Worm (Caenorhabditis elegans) whole organism, L3 larva: Measurements from ENCODE around the gene srw-95.

Experiments used
- R02D3.7 ChIP-seq: fragments of 150-350 bp; optimal IDR thresholded peaks from 2 replicates; lab custom pipeline; 2014; ENCODE audit warnings: missing biosample characterization, missing genetic modification characterization
- aly-2 ChIP-seq: fragments of 150-350 bp; optimal IDR thresholded peaks from 2 replicates; lab custom pipeline; 2014; ENCODE audit warnings: missing biosample characterization, missing genetic modification characterization
- ama-1 ChIP-seq: fragments of 150-350 bp; optimal IDR thresholded peaks from 2 replicates; lab custom pipeline; 2018
- ceh-16 ChIP-seq: sonication (generic microtip); optimal IDR thresholded peaks from 2 replicates; lab custom pipeline; 2017; ENCODE audit warnings: missing biosample characterization, missing genetic modification characterization
- ceh-28 ChIP-seq: fragments of 150-350 bp; optimal IDR thresholded peaks from 2 replicates; lab custom pipeline; 2014; ENCODE audit warnings: missing biosample characterization, missing genetic modification reagents, missing genetic modification characterization
- ceh-82 ChIP-seq: fragments of 150-350 bp; optimal IDR thresholded peaks from 2 replicates; lab custom pipeline; 2014; ENCODE audit warnings: missing biosample characterization, missing genetic modification characterization
- ceh-9 ChIP-seq: sonication (generic microtip); optimal IDR thresholded peaks from 2 replicates; lab custom pipeline; 2018; ENCODE audit warnings: missing biosample characterization, missing genetic modification characterization
- egl-5 ChIP-seq: fragments of 150-350 bp; optimal IDR thresholded peaks from 2 replicates; lab custom pipeline; 2017; ENCODE audit warnings: missing biosample characterization, missing genetic modification reagents, missing genetic modification characterization, inconsistent platforms
- elt-1 ChIP-seq: fragments of 150-350 bp; optimal IDR thresholded peaks from 2 replicates; lab custom pipeline; 2014; ENCODE audit warnings: missing biosample characterization, missing genetic modification characterization
- elt-2 ChIP-seq: sonication (generic microtip); optimal IDR thresholded peaks from 2 replicates; lab custom pipeline; 2016; ENCODE audit warnings: missing genetic modification reagents, mild to moderate bottlenecking, missing genetic modification characterization, missing compliant biosample characterization
- eor-1 ChIP-seq, 2 experiments: fragments of 150-350 bp; optimal IDR thresholded peaks; 2 replicates each; lab custom pipeline; 2014 to 2018; ENCODE audit warnings: missing biosample characterization in 2 of 2, missing genetic modification characterization in 2 of 2
- fkh-10 ChIP-seq: sonication (generic microtip); optimal IDR thresholded peaks from 2 replicates; lab custom pipeline; 2017; ENCODE audit warnings: missing biosample characterization, missing genetic modification reagents, missing genetic modification characterization
- fkh-2 ChIP-seq: fragments of 150-350 bp; optimal IDR thresholded peaks from 2 replicates; lab custom pipeline; 2014; ENCODE audit warnings: missing biosample characterization, missing genetic modification reagents, missing genetic modification characterization
- fos-1 ChIP-seq: fragments of 150-350 bp; optimal IDR thresholded peaks from 2 replicates; lab custom pipeline; 2014; ENCODE audit warnings: missing biosample characterization, missing genetic modification characterization
- hmg-11 ChIP-seq: sonication (generic microtip); optimal IDR thresholded peaks from 2 replicates; lab custom pipeline; 2016; ENCODE audit warnings: missing genetic modification characterization, missing compliant biosample characterization
- jun-1 ChIP-seq: fragments of 150-350 bp; optimal IDR thresholded peaks from 2 replicates; lab custom pipeline; 2014; ENCODE audit warnings: missing biosample characterization, missing genetic modification reagents, missing genetic modification characterization
- lin-15B ChIP-seq: fragments of 150-350 bp; optimal IDR thresholded peaks from 2 replicates; lab custom pipeline; 2014; ENCODE audit warnings: missing biosample characterization, missing genetic modification characterization
- lsy-12 ChIP-seq: sonication (generic microtip); optimal IDR thresholded peaks from 2 replicates; lab custom pipeline; 2016; ENCODE audit warnings: mild to moderate bottlenecking, missing genetic modification characterization, missing compliant biosample characterization
- mdl-1 ChIP-seq: fragments of 150-350 bp; optimal IDR thresholded peaks from 2 replicates; lab custom pipeline; 2014; ENCODE audit warnings: missing biosample characterization, missing genetic modification characterization
- mml-1 ChIP-seq: fragments of 150-350 bp; sonication (generic microtip); optimal IDR thresholded peaks from 3 replicates; lab custom pipeline; 2014; ENCODE audit warnings: missing biosample characterization, missing genetic modification characterization
- nfya-1 ChIP-seq: sonication (generic microtip); optimal IDR thresholded peaks from 2 replicates; lab custom pipeline; 2017; ENCODE audit warnings: missing genetic modification characterization, mild to moderate bottlenecking, missing compliant biosample characterization, antibody characterized with exemption, moderate library complexity; ENCODE audit not compliant: insufficient read depth
- nhr-11 ChIP-seq: fragments of 150-350 bp; optimal IDR thresholded peaks from 2 replicates; lab custom pipeline; 2014; ENCODE audit warnings: missing biosample characterization, missing genetic modification characterization
- nhr-12 ChIP-seq: fragments of 150-350 bp; optimal IDR thresholded peaks from 2 replicates; lab custom pipeline; 2014; ENCODE audit warnings: missing biosample characterization, missing genetic modification characterization
- nhr-23 ChIP-seq: fragments of 150-350 bp; optimal IDR thresholded peaks from 2 replicates; lab custom pipeline; 2014; ENCODE audit warnings: missing biosample characterization, missing genetic modification reagents, missing genetic modification characterization
- nhr-237 ChIP-seq: fragments of 150-350 bp; optimal IDR thresholded peaks from 2 replicates; lab custom pipeline; 2014; ENCODE audit warnings: missing biosample characterization, missing genetic modification characterization
- nhr-25 ChIP-seq: sonication (generic microtip); optimal IDR thresholded peaks from 2 replicates; lab custom pipeline; 2017; ENCODE audit warnings: missing biosample characterization, missing genetic modification characterization
- nhr-43 ChIP-seq: sonication (generic microtip); optimal IDR thresholded peaks from 2 replicates; lab custom pipeline; 2016; ENCODE audit warnings: mild to moderate bottlenecking, missing genetic modification characterization, missing compliant biosample characterization; ENCODE audit not compliant: poor library complexity, severe bottlenecking
- nhr-67 ChIP-seq: fragments of 150-350 bp; optimal IDR thresholded peaks from 2 replicates; lab custom pipeline; 2014; ENCODE audit warnings: missing biosample characterization, missing genetic modification characterization
- pha-4 ChIP-seq: fragments of 150-350 bp; optimal IDR thresholded peaks from 2 replicates; lab custom pipeline; 2014; ENCODE audit warnings: missing biosample characterization, missing genetic modification reagents, missing genetic modification characterization
- pqm-1 ChIP-seq: fragments of 150-350 bp; optimal IDR thresholded peaks from 2 replicates; lab custom pipeline; 2017; ENCODE audit warnings: missing biosample characterization, missing genetic modification characterization, inconsistent platforms
- sea-2 ChIP-seq: fragments of 150-350 bp; sonication (generic microtip); optimal IDR thresholded peaks from 4 replicates; lab custom pipeline; 2014; ENCODE audit warnings: missing biosample characterization, missing genetic modification reagents, missing genetic modification characterization
- skn-1 ChIP-seq: fragments of 150-350 bp; optimal IDR thresholded peaks from 2 replicates; lab custom pipeline; 2014; ENCODE audit warnings: missing biosample characterization, missing genetic modification characterization
- tbx-2 ChIP-seq: sonication (generic microtip); optimal IDR thresholded peaks from 2 replicates; lab custom pipeline; 2016; ENCODE audit warnings: mild to moderate bottlenecking, missing genetic modification characterization, missing compliant biosample characterization
- unc-62 ChIP-seq: fragments of 150-350 bp; sonication (generic microtip); optimal IDR thresholded peaks from 4 replicates; lab custom pipeline; 2014; ENCODE audit warnings: missing biosample characterization, missing genetic modification reagents, missing genetic modification characterization
- ztf-11 ChIP-seq: fragments of 150-350 bp; optimal IDR thresholded peaks from 2 replicates; lab custom pipeline; 2014; ENCODE audit warnings: missing biosample characterization, missing genetic modification characterization

srw-95 gene

DNA sequence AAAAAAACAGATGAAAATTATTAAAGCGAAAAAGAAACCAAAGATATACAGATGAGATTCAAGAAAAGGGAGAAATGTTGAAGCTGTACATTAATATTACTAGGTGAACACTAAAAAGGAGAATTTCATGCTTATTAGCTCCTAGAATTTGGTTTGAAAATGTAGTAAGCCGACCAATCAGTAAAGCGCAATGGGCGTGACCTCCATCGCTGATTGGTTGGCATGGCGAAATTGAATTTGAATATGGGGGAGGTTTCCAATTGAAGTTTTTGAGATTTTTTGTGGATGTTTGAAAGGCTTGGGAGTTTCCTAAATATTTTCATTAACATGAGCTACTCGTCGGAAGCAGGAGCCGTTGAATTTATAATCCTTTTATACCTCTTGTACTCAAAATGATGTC lies 35.4 kb upstream of the srw-95 start:
- peak; percentile 94 for TF ChIP-seq nfya-1
- no peak for TF ChIP-seq mml-1 (tag; lab: Kevin White, UChicago)
- no peak for TF ChIP-seq lsy-12 (tag; lab: Kevin White, UChicago)

DNA sequence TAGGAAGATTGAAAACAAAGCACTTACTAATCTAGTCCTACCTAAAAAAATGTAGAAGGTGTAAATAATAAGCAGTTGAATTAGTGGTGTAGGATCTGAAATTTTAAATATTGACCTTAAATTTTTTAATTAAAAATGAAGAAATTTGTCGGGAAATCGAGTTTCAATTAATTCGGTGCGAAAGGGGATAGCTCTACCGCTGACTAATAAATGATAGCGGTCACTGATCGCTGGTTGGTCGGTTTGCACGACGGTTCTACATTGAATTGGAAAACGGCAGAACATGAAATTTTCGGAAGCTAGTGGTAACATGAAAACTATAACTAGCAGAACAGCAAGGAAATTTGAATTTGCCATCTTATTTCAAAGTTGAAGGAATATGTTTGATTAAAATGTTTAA lies 31.7 kb upstream of the srw-95 start, which contains the start of gene set-15:
TSS of gene set-15 (minus strand) at position 101 of the 400 bp plus-strand sequence.
- no peak for TF ChIP-seq nhr-43 (tag; lab: Kevin White, UChicago)
- no peak for TF ChIP-seq nfya-1
- TF ChIP-seq, all 47 proteins: peak for 0

DNA sequence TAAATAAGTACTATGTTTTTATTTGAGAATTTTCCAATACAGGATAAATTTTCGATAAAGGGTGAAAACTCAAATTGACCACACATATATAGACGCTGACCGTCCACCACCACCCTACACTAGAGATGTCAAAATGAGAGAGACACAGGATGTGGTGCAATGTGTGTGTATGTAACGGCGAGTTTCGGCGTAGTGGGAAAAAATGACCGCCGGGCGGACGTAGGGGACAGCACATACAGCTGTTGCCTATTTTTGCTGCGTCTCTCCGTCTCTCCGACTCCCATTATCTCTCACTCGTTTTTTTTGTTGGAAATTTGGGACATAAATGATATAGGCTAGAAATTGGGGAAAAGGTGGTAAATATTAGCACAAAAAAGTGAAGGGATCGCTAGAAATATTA lies 30.8 kb upstream of the srw-95 start:
- TF ChIP-seq ceh-82 (no peak), hmg-11 (peak; percentile 76), nhr-43 (tag; lab: Kevin White, UChicago) (no peak), nfya-1 (peak; percentile 28), mdl-1 (tag; lab: Kevin White, UChicago) (no peak)

DNA sequence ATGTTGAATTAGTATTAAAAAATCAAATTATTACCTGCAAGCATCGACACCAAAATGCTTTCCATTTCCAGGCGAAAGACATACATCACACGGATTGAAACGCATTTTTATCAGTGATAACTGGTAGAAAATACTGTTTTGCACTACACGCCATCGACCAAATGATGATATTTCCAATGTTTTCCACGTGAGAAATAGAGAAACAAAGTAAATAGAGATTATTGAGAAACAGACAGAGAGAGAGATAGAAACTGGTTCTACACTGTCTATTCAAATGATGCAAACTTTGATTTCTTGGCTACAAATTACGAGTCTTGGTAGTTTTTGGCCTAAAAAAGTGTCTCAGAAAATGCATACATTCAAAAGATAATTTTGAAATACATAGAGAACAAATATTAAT lies 23.5 kb upstream of the srw-95 start, which contains the start of gene nhr-104:
TSS of gene nhr-104 (minus strand) at position 361 of the 400 bp plus-strand sequence.
- no peak for TF ChIP-seq fkh-10 (GFP tag; lab: Kevin White, UChicago)
- TF ChIP-seq nhr-12 (tag; lab: Kevin White, UChicago), result no peak
- no peak for TF ChIP-seq sea-2 (GFP tag; lab: Kevin White, UChicago)
- TF ChIP-seq R02D3.7 (tag; lab: Kevin White, UChicago), result no peak
- no peak for TF ChIP-seq mml-1 (tag; lab: Kevin White, UChicago)
- TF ChIP-seq jun-1 (tag; lab: Kevin White, UChicago), result peak; percentile 39
- TF ChIP-seq nhr-67 (tag; lab: Kevin White, UChicago), result no peak
- TF ChIP-seq nhr-23, result peak; percentile 69
- no peak for TF ChIP-seq lin-15B
- peak; percentile 16 for TF ChIP-seq nfya-1
- peak; percentile 59 for TF ChIP-seq nhr-25 (tag; lab: Kevin White, UChicago)
- no peak for TF ChIP-seq tbx-2 (tag; lab: Kevin White, UChicago)
- TF ChIP-seq fkh-2 (tag; lab: Kevin White, UChicago), result no peak
- TF ChIP-seq egl-5, result no peak
- TF ChIP-seq pqm-1 (tag; lab: Kevin White, UChicago), result peak; percentile 67
- TF ChIP-seq pha-4 (tag; lab: Kevin White, UChicago), result peak; percentile 94
- no peak for TF ChIP-seq ama-1
- TF ChIP-seq nhr-43 (tag; lab: Kevin White, UChicago), result peak; percentile 36
- peak; percentile 63 for TF ChIP-seq elt-2 (tag; lab: Kevin White, UChicago)
- TF ChIP-seq ceh-16, result no peak
- TF ChIP-seq ztf-11 (tag; lab: Kevin White, UChicago), result no peak
- no peak for TF ChIP-seq ceh-9 (tag; lab: Kevin White, UChicago)
- no peak for TF ChIP-seq fos-1 (tag; lab: Kevin White, UChicago)
- TF ChIP-seq nhr-237, result no peak
- no peak for TF ChIP-seq lsy-12 (tag; lab: Kevin White, UChicago)
- TF ChIP-seq nhr-11 (tag; lab: Kevin White, UChicago), result no peak
- peak; percentile 66 for TF ChIP-seq ceh-28
- TF ChIP-seq unc-62 (GFP tag; lab: Kevin White, UChicago), result no peak
- TF ChIP-seq skn-1, result peak; percentile 94

DNA sequence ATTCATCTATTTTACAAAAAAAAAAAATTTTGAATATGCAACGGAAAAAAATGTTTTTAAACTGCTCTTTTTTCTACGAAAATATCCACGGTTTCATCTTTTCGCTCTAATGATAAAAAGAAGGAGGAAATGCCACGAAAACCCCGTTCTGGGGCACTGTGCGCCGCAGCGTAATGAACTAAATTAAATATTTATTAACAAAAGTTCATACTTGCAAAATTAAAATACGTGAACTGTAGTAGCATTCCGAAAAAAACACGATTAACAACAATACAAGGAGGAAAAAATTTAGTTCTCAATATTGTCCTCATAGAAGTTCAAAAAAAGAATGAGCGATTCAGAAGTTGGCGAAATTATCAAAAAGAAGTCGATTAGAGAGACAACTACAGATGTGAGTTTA lies 22.4 kb upstream of the srw-95 start, which contains the start of gene R11E3.1:
TSS of gene R11E3.1 (plus strand) at position 301 of the 400 bp plus-strand sequence.
- no peak for TF ChIP-seq fkh-2 (tag; lab: Kevin White, UChicago)
- TF ChIP-seq elt-2 (tag; lab: Kevin White, UChicago), result no peak
- no peak for TF ChIP-seq ceh-28
- no peak for TF ChIP-seq tbx-2 (tag; lab: Kevin White, UChicago)
- no peak for TF ChIP-seq hmg-11
- TF ChIP-seq R02D3.7 (tag; lab: Kevin White, UChicago), result no peak
- no peak for TF ChIP-seq eor-1 (tag; optimal IDR thresholded peaks at IDR 0.05; lab: Kevin White, UChicago)
- no peak for TF ChIP-seq mml-1 (tag; lab: Kevin White, UChicago)
- no peak for TF ChIP-seq nfya-1
- TF ChIP-seq egl-5, result no peak
- TF ChIP-seq aly-2 (tag; lab: Kevin White, UChicago), result no peak
- no peak for TF ChIP-seq pha-4 (tag; lab: Kevin White, UChicago)
- TF ChIP-seq nhr-11 (tag; lab: Kevin White, UChicago), result no peak
- no peak for TF ChIP-seq elt-1 (tag; lab: Kevin White, UChicago)
- TF ChIP-seq nhr-23, result no peak
- no peak for TF ChIP-seq jun-1 (tag; lab: Kevin White, UChicago)
- TF ChIP-seq ceh-9 (tag; lab: Kevin White, UChicago), result no peak
